Fruit fly (Drosophila melanogaster): Measurements from ENCODE around the gene meng.

The meng gene

DNA sequence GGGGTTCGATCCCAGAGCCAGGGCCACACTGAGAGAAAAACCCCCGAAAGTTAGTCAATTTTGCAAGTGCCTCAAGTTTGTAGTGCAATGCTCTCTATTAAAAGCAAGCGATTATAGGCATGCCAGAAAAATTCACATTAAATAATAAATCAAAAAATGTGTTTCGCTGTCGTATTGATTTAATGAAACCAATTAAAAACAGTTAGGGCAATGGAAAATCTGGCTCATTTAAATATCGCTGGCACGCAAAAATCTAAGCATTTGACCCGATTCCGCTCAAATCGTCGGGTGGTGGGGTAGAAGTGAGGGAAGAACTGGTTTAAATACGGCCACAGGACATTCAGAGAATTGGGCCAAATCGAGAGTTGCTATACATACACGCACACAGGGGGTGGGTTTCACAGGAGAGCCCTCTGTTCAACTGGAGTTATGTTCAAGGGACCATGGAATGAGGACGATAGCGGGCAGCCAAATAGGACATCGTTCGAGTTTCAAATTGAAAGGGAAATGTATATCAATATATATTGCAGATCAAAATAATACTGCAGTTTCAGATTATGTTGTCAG lies 52.7 kb downstream of the meng start (continued):
- TF ChIP-seq Dll (GFP tag; IDR thresholded peaks at IDR 0.05; ENCODE audit: partially characterized antibody) (no peak), BtbVII (GFP tag; optimal IDR thresholded peaks at IDR 0.05) (no peak), CG2199 (GFP tag; IDR thresholded peaks at IDR 0.05) (no peak), CG30403 (GFP tag; optimal IDR thresholded peaks at IDR 0.05) (peak; percentile 30), chm (GFP tag; IDR thresholded peaks at IDR 0.05) (0 out of 2 replicates have a peak, but pooled peaks have one; percentile 14), CG43689 (GFP tag; IDR thresholded peaks at IDR 0.05) (no peak), run (tag; optimal IDR thresholded peaks at IDR 0.05) (no peak), ind (GFP tag; optimal IDR thresholded peaks at IDR 0.05) (peak; percentile 30), CG17328 (GFP tag; IDR thresholded peaks at IDR 0.05) (peak; percentile 43; the same call in 1 of the 2 replicates), dan (GFP tag; IDR thresholded peaks at IDR 0.05) (no peak), Dfd (GFP tag; optimal IDR thresholded peaks at IDR 0.05) (no peak), pum (GFP tag; optimal IDR thresholded peaks at IDR 0.05) (no peak), h (optimal IDR thresholded peaks at IDR 0.05) (no peak), GATAe (GFP tag; conservative IDR thresholded peaks at IDR 0.05) (no peak), caup (GFP tag; optimal IDR thresholded peaks at IDR 0.05; ENCODE audit: severe bottlenecking) (peak; percentile 0), CG10209 (GFP tag; optimal IDR thresholded peaks at IDR 0.05) (no peak), CG31365 (tag; optimal IDR thresholded peaks at IDR 0.05) (no peak), CG15269 (tag; optimal IDR thresholded peaks at IDR 0.05) (peak; percentile 16), CG8290 (GFP tag; optimal IDR thresholded peaks at IDR 0.05) (no peak), CG8290 (tag; optimal IDR thresholded peaks at IDR 0.05) (peak in 1 of 2 experiments; percentile 26), z (GFP tag; IDR thresholded peaks at IDR 0.05) (peak; percentile 74), CG7271 (tag; optimal IDR thresholded peaks at IDR 0.05) (no peak), Neu2 (GFP tag; optimal IDR thresholded peaks at IDR 0.05; ENCODE audit: borderline replicate concordance) (no peak), gem (tag; optimal IDR thresholded peaks at IDR 0.05) (peak; percentile 29), slou (GFP tag; optimal IDR thresholded peaks at IDR 0.05) (no peak), sr (GFP tag; IDR thresholded peaks at IDR 0.05) (no peak), CG11696 (GFP tag; IDR thresholded peaks at IDR 0.05) (peak; percentile 97), CG10274 (GFP tag; optimal IDR thresholded peaks at IDR 0.05) (no peak), Med (GFP tag) (peak; percentile 80), kah (GFP tag; optimal IDR thresholded peaks at IDR 0.05) (no peak), seq (GFP tag; IDR thresholded peaks at IDR 0.05) (no peak), CG4360 (GFP tag; IDR thresholded peaks at IDR 0.05) (no peak), bcd (GFP tag; optimal IDR thresholded peaks at IDR 0.05) (peak; percentile 32), D19A (tag; optimal IDR thresholded peaks at IDR 0.05) (peak; percentile 14), Mad (GFP tag; optimal IDR thresholded peaks at IDR 0.05) (peak; percentile 4), CG13894 (tag; optimal IDR thresholded peaks at IDR 0.05) (peak; percentile 88), CG4707 (GFP tag; optimal IDR thresholded peaks at IDR 0.05) (peak; percentile 55), Meics (GFP tag; optimal IDR thresholded peaks at IDR 0.05) (peak; percentile 56), Xrp1 (GFP tag; IDR thresholded peaks at IDR 0.05) (peak; percentile 37; the same call in 1 of the 2 replicates), Mrtf (GFP tag; IDR thresholded peaks at IDR 0.05) (no peak), ems (GFP tag; optimal IDR thresholded peaks at IDR 0.05) (peak; percentile 38), CG17186 (GFP tag; optimal IDR thresholded peaks at IDR 0.05) (no peak), salm (tag; optimal IDR thresholded peaks at IDR 0.05) (no peak), eve (GFP tag; optimal IDR thresholded peaks at IDR 0.05) (no peak), Atf-2 (GFP tag; optimal IDR thresholded peaks at IDR 0.05) (no peak), CG12744 (GFP tag; optimal IDR thresholded peaks at IDR 0.05) (peak; percentile 28), bowl (GFP tag; IDR thresholded peaks at IDR 0.05) (0 out of 2 replicates have a peak, but pooled peaks have one; percentile 26), dysf (GFP tag; IDR thresholded peaks at IDR 0.05) (peak; percentile 41; the same call in 1 of the 3 replicates), kni (GFP tag; optimal IDR thresholded peaks at IDR 0.05) (peak; percentile 72), Antp (GFP tag; optimal IDR thresholded peaks at IDR 0.05) (no peak), CG17829 (tag; optimal IDR thresholded peaks at IDR 0.05) (no peak), CG32532 (GFP tag; IDR thresholded peaks at IDR 0.05) (no peak)
